Worm (Caenorhabditis elegans) whole organism, early embryonic: ENCODE results near the gene B0334.5.

ENCODE experiments used
- B0310.2 ChIP-seq: sonication (generic microtip); optimal IDR thresholded peaks from 2 replicates; lab custom pipeline; 2016; ENCODE audit warnings: mild to moderate bottlenecking, missing genetic modification characterization, missing compliant biosample characterization
- ama-1 ChIP-seq: fragments of 150-350 bp; optimal IDR thresholded peaks from 2 replicates; lab custom pipeline; 2014
- ceh-13 ChIP-seq: fragments of 200-800 bp; sonication (Bioruptor generic); optimal IDR thresholded peaks from 2 replicates; lab custom pipeline; 2018; ENCODE audit warnings: mild to moderate bottlenecking, missing genetic modification characterization, missing compliant biosample characterization
- ceh-36 ChIP-seq: sonication (generic microtip); optimal IDR thresholded peaks from 2 replicates; lab custom pipeline; 2016; ENCODE audit warnings: missing genetic modification characterization, inconsistent platforms, missing compliant biosample characterization
- ets-7 ChIP-seq: sonication (generic microtip); optimal IDR thresholded peaks from 2 replicates; lab custom pipeline; 2016; ENCODE audit warnings: missing genotype, missing genetic modification characterization, missing compliant biosample characterization
- flt-1 ChIP-seq: fragments of 200-800 bp; sonication (Bioruptor generic); IDR thresholded peaks from 2 replicates; pipeline ENCODE4 v1.3.6; 2022; ENCODE audit warnings: missing genetic modification characterization, missing compliant biosample characterization
- pes-1 ChIP-seq: fragments of 200-800 bp; sonication (Bioruptor generic); IDR thresholded peaks from 2 replicates; pipeline ENCODE4 v1.3.6; 2022; ENCODE audit warnings: missing genetic modification reagents, missing genetic modification characterization, missing compliant biosample characterization
- sea-1 ChIP-seq: fragments of 200-800 bp; sonication (Bioruptor generic); conservative IDR thresholded peaks from 2 replicates; pipeline ENCODE4 v1.3.6; 2022; ENCODE audit warnings: missing genetic modification characterization, missing compliant biosample characterization
- tbx-11 ChIP-seq: fragments of 200-800 bp; sonication (Bioruptor generic); IDR thresholded peaks from 2 replicates; pipeline ENCODE4 v1.3.6; 2022; ENCODE audit warnings: missing genetic modification characterization, missing compliant biosample characterization
- tra-4 ChIP-seq: sonication (generic microtip); optimal IDR thresholded peaks from 2 replicates; lab custom pipeline; 2017; ENCODE audit warnings: missing genetic modification characterization, missing compliant biosample characterization

DNA sequence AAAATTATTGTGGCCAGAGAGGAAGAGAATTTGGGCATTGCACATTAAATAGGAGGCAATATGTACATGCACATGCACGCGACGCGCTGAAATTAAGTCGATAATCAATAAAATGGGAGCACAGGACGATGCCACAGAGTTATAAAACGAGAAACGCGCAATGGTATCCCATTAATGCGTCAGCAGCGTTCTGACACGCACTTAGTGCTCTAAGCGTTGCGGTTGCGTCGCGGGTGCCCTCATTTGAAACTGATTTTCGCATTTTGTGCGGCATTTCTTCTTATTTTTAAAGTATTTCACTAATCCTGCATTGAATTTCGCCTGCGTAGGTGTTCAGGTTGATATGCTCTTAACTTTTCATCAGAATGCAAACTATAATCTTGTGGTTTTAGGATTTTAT, 44.4 kb upstream of the B0334.5 start, which contains the start of gene rsp-1:
- TF ChIP-seq ama-1 (lab: Kevin White, UChicago) (no peak), flt-1 (GFP tag; lab: Robert Waterston, UW) (no peak), ets-7 (no peak), tra-4 (tag; lab: Kevin White, UChicago) (peak; percentile 30), tbx-11 (GFP tag; lab: Robert Waterston, UW) (no peak), pes-1 (GFP tag; lab: Robert Waterston, UW) (peak; percentile 54; the same call in 1 of the 2 replicates), ceh-36 (tag; lab: Kevin White, UChicago) (peak; percentile 62), ceh-13 (GFP tag; lab: Kevin White, UChicago) (no peak), sea-1 (GFP tag; lab: Robert Waterston, UW) (no peak), B0310.2 (no peak)
